ENCODE assay signal across 1 fruit fly cellular context in genomic region chrX:16331562-16332233, dm6.
A peak's percentile ranks its signal among the peaks of the same experiment; 100 is the strongest.
TF ChIP-seq lines count a peak whose summit lies in the region.

No protein-coding gene starts in this region.

TF ChIP-seq in whole organism, embryonic, 481 proteins besides CTCF, POLR2A, EP300 and RAD21 (continued from another document):
- TF ChIP-seq Gug (GFP tag; IDR thresholded peaks at IDR 0.05; lab: Robert Waterston, UW) (no peak), jing (GFP tag; optimal IDR thresholded peaks at IDR 0.05; lab: Kevin White, UChicago) (no peak), Lim3 (GFP tag; IDR thresholded peaks at IDR 0.05; lab: Robert Waterston, UW) (no peak), wor (GFP tag; IDR thresholded peaks at IDR 0.05; lab: Robert Waterston, UW) (no peak), CG15514 (GFP tag; optimal IDR thresholded peaks at IDR 0.05; lab: Kevin White, UChicago) (peak; percentile 90), lbe (GFP tag; optimal IDR thresholded peaks at IDR 0.05; lab: Kevin White, UChicago) (no peak), mld (GFP tag; IDR thresholded peaks at IDR 0.05; lab: Robert Waterston, UW; ENCODE audit: partially characterized antibody) (peak; percentile 60; the same call in 1 of the 3 replicates), hb (GFP tag; IDR thresholded peaks at IDR 0.05; lab: Robert Waterston, UW; ENCODE audit: partially characterized antibody) (peak; percentile 67), ranshi (GFP tag; IDR thresholded peaks at IDR 0.05; lab: Robert Waterston, UW) (no peak), CG2202 (tag; optimal IDR thresholded peaks at IDR 0.05; lab: Kevin White, UChicago) (no peak), CG9215 (GFP tag; IDR thresholded peaks at IDR 0.05; lab: Robert Waterston, UW) (no peak), zf30C (GFP tag; optimal IDR thresholded peaks at IDR 0.05; lab: Kevin White, UChicago) (peak; percentile 60), br (optimal IDR thresholded peaks at IDR 0.05; lab: Kevin White, UChicago) (no peak), CG13287 (GFP tag; IDR thresholded peaks at IDR 0.05; lab: Robert Waterston, UW; ENCODE audit: partially characterized antibody) (peak; percentile 84), nmo (GFP tag; optimal IDR thresholded peaks at IDR 0.05; lab: Kevin White, UChicago) (peak; percentile 11), CG2199 (GFP tag; IDR thresholded peaks at IDR 0.05; lab: Robert Waterston, UW) (no peak), Kr (GFP tag; optimal IDR thresholded peaks at IDR 0.05; lab: Kevin White, UChicago) (no peak), CG8290 (GFP tag; optimal IDR thresholded peaks at IDR 0.05; lab: Kevin White, UChicago) (no peak), CG8290 (tag; optimal IDR thresholded peaks at IDR 0.05; lab: Kevin White, UChicago) (no peak), D19A (tag; optimal IDR thresholded peaks at IDR 0.05; lab: Kevin White, UChicago) (no peak), grn (GFP tag; optimal IDR thresholded peaks at IDR 0.05; lab: Kevin White, UChicago) (no peak), CG2120 (GFP tag; optimal IDR thresholded peaks at IDR 0.05; lab: Kevin White, UChicago) (no peak), Dll (GFP tag; IDR thresholded peaks at IDR 0.05; lab: Robert Waterston, UW; ENCODE audit: partially characterized antibody) (peak; percentile 77), CG18011 (GFP tag; optimal IDR thresholded peaks at IDR 0.05; lab: Kevin White, UChicago) (no peak)
